Fruit fly (Drosophila melanogaster): ENCODE results near the gene Sf3b6.

DNA sequence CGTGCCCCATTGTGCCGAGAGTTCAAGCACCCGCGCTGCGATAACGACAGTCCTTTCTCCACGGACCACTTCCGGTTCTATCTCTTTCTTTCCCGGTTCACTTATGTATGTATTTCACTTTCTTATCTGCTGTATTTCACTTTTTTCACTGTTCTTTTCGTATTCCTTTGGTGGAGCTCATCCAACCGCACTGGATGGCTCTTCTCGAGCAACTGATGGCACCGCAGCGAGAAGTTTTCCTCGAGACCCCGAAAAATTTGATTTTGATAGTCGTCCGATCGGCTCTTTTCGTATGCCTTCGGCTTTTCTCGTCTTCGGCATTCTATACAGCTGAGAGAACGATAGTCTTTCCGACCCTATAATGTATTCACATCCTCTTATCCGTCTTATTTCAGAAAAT, 24.8 kb upstream of the Sf3b6 start, which contains the start of gene LanA:
- TF ChIP-seq Crg-1 (GFP tag; optimal IDR thresholded peaks at IDR 0.05) (no peak), CG7045 (GFP tag; optimal IDR thresholded peaks at IDR 0.05) (no peak), CG7101 (tag; optimal IDR thresholded peaks at IDR 0.05) (no peak), ovo (GFP tag; optimal IDR thresholded peaks at IDR 0.05) (no peak), CG14711 (tag; optimal IDR thresholded peaks at IDR 0.05) (no peak), kay (GFP tag; ENCODE audit: borderline replicate concordance) (no peak), pad (GFP tag; optimal IDR thresholded peaks at IDR 0.05) (no peak), Clk (GFP tag; optimal IDR thresholded peaks at IDR 0.05) (no peak)
